Worm (Caenorhabditis elegans): ENCODE measurements around the gene Y54G2A.11.
"Not testable (repeated sequence)": the region's sequence is repeated elsewhere in the genome, so short reads cannot be mapped to it uniquely, and the experiment has no call there.

Gene Y54G2A.11

ce11 chrIV:2785057-2785456, 13.5 kb upstream of the Y54G2A.11 start:
- TF ChIP-seq nfya-1 (tag; optimal IDR thresholded peaks at IDR 0.05) (peak; percentile 44), ceh-2 (tag; optimal IDR thresholded peaks at IDR 0.05) (no peak), K09A11.1 (tag; optimal IDR thresholded peaks at IDR 0.05; ENCODE audit: insufficient read depth) (no peak), unc-42 (tag; optimal IDR thresholded peaks at IDR 0.05) (peak; percentile 71), unc-55 (GFP tag; optimal IDR thresholded peaks at IDR 0.05) (peak; percentile 14), nhr-11 (tag; optimal IDR thresholded peaks at IDR 0.05) (no peak)

ce11 chrIV:2782793-2783540, 11.4 kb upstream of the Y54G2A.11 start, which contains the start of gene Y54G2A.12:
Gene Y54G2A.12, minus strand, starts transcription at chrIV:2782843.
- TF ChIP-seq rnt-1 (tag; optimal IDR thresholded peaks at IDR 0.05) (no peak), gmeb-2 (tag; optimal IDR thresholded peaks at IDR 0.05) (no peak), pat-9 (tag; optimal IDR thresholded peaks at IDR 0.05) (no peak), pha-4 (tag; optimal IDR thresholded peaks at IDR 0.05) (no peak), tbx-7 (tag; optimal IDR thresholded peaks at IDR 0.05) (no peak), hlh-8 (tag; optimal IDR thresholded peaks at IDR 0.05) (no peak), pros-1 (tag; optimal IDR thresholded peaks at IDR 0.05) (no peak), odd-2 (tag; optimal IDR thresholded peaks at IDR 0.05) (no peak), ceh-9 (tag; optimal IDR thresholded peaks at IDR 0.05) (no peak), K09A11.1 (tag; optimal IDR thresholded peaks at IDR 0.05; ENCODE audit: insufficient read depth) (no peak), lim-6 (tag; optimal IDR thresholded peaks at IDR 0.05) (no peak), ceh-22 (tag; optimal IDR thresholded peaks at IDR 0.05) (no peak), dve-1 (tag; optimal IDR thresholded peaks at IDR 0.05) (no peak), elt-2 (tag; optimal IDR thresholded peaks at IDR 0.05) (no peak), F13H6.1 (tag; optimal IDR thresholded peaks at IDR 0.05) (no peak), ceh-48 (tag; optimal IDR thresholded peaks at IDR 0.05) (no peak)

- not testable (repeated sequence) for TF ChIP-seq gmeb-2, ttx-3, unc-86 (tag; optimal IDR thresholded peaks at IDR 0.05)
These were observed 6.2 kb upstream of the Y54G2A.11 start, which contains the start of gene Y54G2A.72 for ce11 chrIV:2777841-2778240. Gene Y54G2A.72, plus strand, starts transcription at chrIV:2778141.

DNA sequence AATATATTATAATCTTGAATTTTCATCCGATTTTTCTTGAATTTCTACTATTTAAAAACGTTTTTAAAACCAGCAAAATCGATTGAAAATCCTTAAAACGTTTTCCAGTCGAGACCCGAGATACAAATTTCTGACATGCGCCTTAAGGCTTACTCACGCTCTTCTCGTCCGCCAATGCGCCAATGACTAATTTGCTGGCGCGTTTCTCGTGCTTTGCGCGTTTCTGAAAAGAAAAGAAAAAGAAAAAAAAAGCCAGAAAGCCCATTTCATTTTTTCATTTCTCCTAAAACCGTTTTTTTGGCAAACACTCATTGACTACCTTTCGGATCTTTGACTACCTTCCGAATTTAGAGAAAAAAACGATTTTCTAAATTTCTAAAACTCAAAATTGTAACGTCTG, 5.1 kb upstream of the Y54G2A.11 start:
- TF ChIP-seq ceh-31 (tag; optimal IDR thresholded peaks at IDR 0.05) (no peak), unc-86 (tag; optimal IDR thresholded peaks at IDR 0.05) (no peak), madf-2 (tag; optimal IDR thresholded peaks at IDR 0.05) (no peak), tbx-7 (tag; optimal IDR thresholded peaks at IDR 0.05) (no peak)

DNA sequence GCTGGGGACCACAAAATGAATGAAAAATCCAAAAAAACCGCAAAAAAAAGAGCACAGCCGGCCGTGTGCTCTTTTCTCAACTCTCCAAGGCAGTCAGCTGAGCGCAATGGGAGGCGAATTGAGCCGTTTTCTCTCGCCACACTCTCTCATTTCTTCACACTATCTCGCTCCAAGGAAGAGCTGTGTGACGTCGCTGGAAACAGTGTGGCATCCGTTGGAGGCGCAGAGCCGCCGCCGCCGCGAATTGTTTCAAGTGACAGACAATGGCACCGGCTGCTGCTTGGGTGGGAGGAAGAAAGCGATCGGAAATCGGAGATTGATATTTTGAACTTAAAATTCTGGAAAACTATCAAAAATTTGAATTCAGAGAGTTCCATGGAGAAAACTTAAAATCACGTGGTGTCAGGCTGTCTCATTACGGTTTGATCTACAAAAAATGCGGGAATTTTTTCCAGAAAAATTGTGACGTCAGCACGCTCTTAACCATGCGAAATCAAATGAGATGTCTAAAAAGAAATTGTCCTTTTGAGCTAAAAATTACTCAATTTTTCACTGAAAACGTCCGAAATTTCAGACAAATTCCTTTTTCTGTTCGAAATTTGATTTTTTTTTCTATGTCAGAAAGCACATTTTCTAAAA, 4.5 kb upstream of the Y54G2A.11 start:
- no peak for TF ChIP-seq sdc-2 (tag; optimal IDR thresholded peaks at IDR 0.05)
- peak; percentile 32 for TF ChIP-seq ceh-19 (GFP tag; optimal IDR thresholded peaks at IDR 0.05)
- TF ChIP-seq nfya-1 (tag; optimal IDR thresholded peaks at IDR 0.05): peak; percentile 31
- peak; percentile 6 for TF ChIP-seq unc-55 (GFP tag; optimal IDR thresholded peaks at IDR 0.05)
- TF ChIP-seq K09A11.1 (tag; optimal IDR thresholded peaks at IDR 0.05; ENCODE audit: insufficient read depth): no peak
- peak; percentile 58 for TF ChIP-seq ceh-31 (tag; optimal IDR thresholded peaks at IDR 0.05)
- TF ChIP-seq ref-2 (tag; optimal IDR thresholded peaks at IDR 0.05): no peak
- peak; percentile 2 for TF ChIP-seq hlh-8 (tag; optimal IDR thresholded peaks at IDR 0.05)
- TF ChIP-seq sox-4 (tag; optimal IDR thresholded peaks at IDR 0.05): peak; percentile 14
- TF ChIP-seq tbx-2 (tag; optimal IDR thresholded peaks at IDR 0.05): peak; percentile 2
- peak; percentile 57 for TF ChIP-seq ceh-18 (tag; optimal IDR thresholded peaks at IDR 0.05)
- peak; percentile 33 for TF ChIP-seq ceh-34 (tag; optimal IDR thresholded peaks at IDR 0.05)
- TF ChIP-seq rnt-1 (tag; optimal IDR thresholded peaks at IDR 0.05): peak; percentile 61
- TF ChIP-seq fkh-6 (tag; optimal IDR thresholded peaks at IDR 0.05): no peak
- no peak for TF ChIP-seq ceh-22 (tag; optimal IDR thresholded peaks at IDR 0.05)
- TF ChIP-seq hlh-30 (tag; optimal IDR thresholded peaks at IDR 0.05; ENCODE audit: insufficient read depth): peak; percentile 72
